Fruit fly (Drosophila melanogaster) whole organism, prepupa: ENCODE measurements around the gene CG4553.

Experiments
- Blimp-1 ChIP-seq: fragments of 200-800 bp; sonication (Bioruptor generic); optimal IDR thresholded peaks from 3 replicates; lab custom pipeline; 2017; ENCODE audit warnings: missing biosample characterization, missing genetic modification characterization, mild to moderate bottlenecking, moderate library complexity, missing genetic modification reagents
- CG10631 ChIP-seq: fragments of 200-800 bp; sonication (Bioruptor generic); optimal IDR thresholded peaks from 2 replicates; lab custom pipeline; 2016; ENCODE audit warnings: missing biosample characterization, missing genetic modification characterization
- CG11294 ChIP-seq: fragments of 200-800 bp; sonication (Bioruptor generic); IDR thresholded peaks from 2 replicates; pipeline ENCODE4 v1.3.6; 2022; ENCODE audit warnings: missing biosample characterization, missing genetic modification characterization
- CG11762 ChIP-seq: fragments of 200-800 bp; sonication (Bioruptor generic); optimal IDR thresholded peaks from 3 replicates; lab custom pipeline; 2016; ENCODE audit warnings: missing biosample characterization, missing genetic modification characterization; ENCODE audit not compliant: insufficient read depth
- CG11902 ChIP-seq: fragments of 200-800 bp; sonication (Bioruptor generic); optimal IDR thresholded peaks from 3 replicates; lab custom pipeline; 2016; ENCODE audit warnings: missing biosample characterization, missing genetic modification characterization
- CG15336 ChIP-seq: fragments of 200-800 bp; sonication (Bioruptor generic); IDR thresholded peaks from 2 replicates; pipeline ENCODE4 v1.3.6; 2022; ENCODE audit warnings: missing biosample characterization, missing genetic modification characterization
- CG1621 ChIP-seq: fragments of 200-800 bp; sonication (Bioruptor generic); optimal IDR thresholded peaks from 3 replicates; lab custom pipeline; 2018; ENCODE audit warnings: missing biosample characterization, mild to moderate bottlenecking, missing genetic modification characterization
- CG16779 ChIP-seq: fragments of 200-800 bp; sonication (Bioruptor generic); optimal IDR thresholded peaks from 3 replicates; lab custom pipeline; 2017; ENCODE audit warnings: missing biosample characterization, mild to moderate bottlenecking, missing genetic modification characterization
- CG3032 ChIP-seq: fragments of 200-800 bp; optimal IDR thresholded peaks from 2 replicates; lab custom pipeline; 2019; ENCODE audit warnings: missing biosample characterization, mild to moderate bottlenecking, missing genetic modification characterization, moderate library complexity
- CG3919 ChIP-seq: fragments of 200-800 bp; sonication (Bioruptor generic); optimal IDR thresholded peaks from 3 replicates; lab custom pipeline; 2016; ENCODE audit warnings: missing biosample characterization, missing genetic modification characterization
- CG4318 ChIP-seq: fragments of 200-800 bp; sonication (Bioruptor generic); optimal IDR thresholded peaks from 3 replicates; lab custom pipeline; 2017; ENCODE audit warnings: missing biosample characterization, mild to moderate bottlenecking, missing genetic modification characterization
- CG6163 ChIP-seq: fragments of 200-800 bp; sonication (Bioruptor generic); IDR thresholded peaks from 3 replicates; pipeline ENCODE4 v1.3.6; 2022; ENCODE audit warnings: missing biosample characterization, missing genetic modification characterization
- CG6276 ChIP-seq: fragments of 200-800 bp; sonication (Bioruptor generic); optimal IDR thresholded peaks from 2 replicates; lab custom pipeline; 2017; ENCODE audit warnings: missing biosample characterization, mild to moderate bottlenecking, missing genetic modification characterization
- CG6792 ChIP-seq: fragments of 200-800 bp; sonication (Bioruptor generic); optimal IDR thresholded peaks from 3 replicates; lab custom pipeline; 2016; ENCODE audit warnings: missing biosample characterization, missing genetic modification characterization
- CG6808 ChIP-seq: fragments of 200-800 bp; sonication (Bioruptor generic); optimal IDR thresholded peaks from 3 replicates; lab custom pipeline; 2017; ENCODE audit warnings: missing biosample characterization, missing genetic modification characterization, mild to moderate bottlenecking, moderate library complexity, missing genetic modification reagents
- CG6854 ChIP-seq: fragments of 200-800 bp; sonication (Bioruptor generic); optimal IDR thresholded peaks from 2 replicates; lab custom pipeline; 2017; ENCODE audit warnings: missing biosample characterization, mild to moderate bottlenecking, missing genetic modification characterization
- CG7368 ChIP-seq: fragments of 200-800 bp; sonication (Bioruptor generic); optimal IDR thresholded peaks from 3 replicates; lab custom pipeline; 2016; ENCODE audit warnings: missing biosample characterization, missing genetic modification characterization
- CG8119 ChIP-seq: fragments of 200-800 bp; sonication (Bioruptor generic); IDR thresholded peaks from 3 replicates; pipeline ENCODE4 v1.3.6; 2022; ENCODE audit warnings: missing biosample characterization, missing genetic modification characterization
- CG8319 ChIP-seq: fragments of 200-800 bp; sonication (Bioruptor generic); optimal IDR thresholded peaks from 3 replicates; lab custom pipeline; 2016; ENCODE audit warnings: missing biosample characterization, missing genetic modification characterization
- CG8632 ChIP-seq: fragments of 200-800 bp; sonication (Bioruptor generic); optimal IDR thresholded peaks from 3 replicates; lab custom pipeline; 2016; ENCODE audit warnings: missing biosample characterization, missing genetic modification characterization
- CG9139 ChIP-seq: fragments of 200-800 bp; sonication (Bioruptor generic); optimal IDR thresholded peaks from 3 replicates; lab custom pipeline; 2017; ENCODE audit warnings: missing biosample characterization, mild to moderate bottlenecking, missing genetic modification characterization
- Eip75B ChIP-seq: fragments of 200-800 bp; sonication (Bioruptor generic); optimal IDR thresholded peaks from 3 replicates; lab custom pipeline; 2016; ENCODE audit warnings: missing biosample characterization, missing genetic modification characterization
- Eip78C ChIP-seq: fragments of 200-800 bp; sonication (Bioruptor generic); peaks from one replicate; lab custom pipeline; 2016; ENCODE audit warnings: missing biosample characterization, missing genetic modification characterization
- Eip93F ChIP-seq: fragments of 200-800 bp; sonication (Bioruptor generic); optimal IDR thresholded peaks from 2 replicates; lab custom pipeline; 2016; ENCODE audit warnings: missing biosample characterization, mild to moderate bottlenecking, missing genetic modification characterization
- Ets96B ChIP-seq: fragments of 200-800 bp; optimal IDR thresholded peaks from 2 replicates; lab custom pipeline; 2019; ENCODE audit warnings: missing biosample characterization, mild to moderate bottlenecking, missing genetic modification characterization, moderate library complexity
- Hr38 ChIP-seq: sonication (Bioruptor generic); optimal IDR thresholded peaks from 2 replicates; lab custom pipeline; 2016; ENCODE audit warnings: missing biosample characterization, missing genetic modification characterization
- Hr4 ChIP-seq: fragments of 200-800 bp; sonication (Bioruptor generic); optimal IDR thresholded peaks from 3 replicates; lab custom pipeline; 2016; ENCODE audit warnings: missing biosample characterization, missing genetic modification characterization
- OdsH ChIP-seq: fragments of 200-800 bp; sonication (Bioruptor generic); optimal IDR thresholded peaks from 3 replicates; lab custom pipeline; 2016; ENCODE audit warnings: missing biosample characterization, missing genetic modification characterization
- Smox ChIP-seq: fragments of 200-800 bp; sonication (Bioruptor generic); optimal IDR thresholded peaks from 3 replicates; lab custom pipeline; 2016; ENCODE audit warnings: missing biosample characterization, missing genetic modification characterization
- achi ChIP-seq: fragments of 200-800 bp; sonication (Bioruptor generic); optimal IDR thresholded peaks from 3 replicates; lab custom pipeline; 2016; ENCODE audit warnings: missing biosample characterization, missing genetic modification characterization
- acj6 ChIP-seq: fragments of 200-800 bp; sonication (Bioruptor generic); optimal IDR thresholded peaks from 3 replicates; lab custom pipeline; 2016; ENCODE audit warnings: missing biosample characterization, missing genetic modification characterization
- cyc ChIP-seq: fragments of 200-800 bp; sonication (Bioruptor generic); optimal IDR thresholded peaks from 3 replicates; lab custom pipeline; 2016; ENCODE audit warnings: missing biosample characterization, missing genetic modification characterization
- dac ChIP-seq: fragments of 200-800 bp; sonication (Bioruptor generic); optimal IDR thresholded peaks from 2 replicates; lab custom pipeline; 2017; ENCODE audit warnings: missing biosample characterization, mild to moderate bottlenecking, missing genetic modification characterization
- dsx ChIP-seq: fragments of 200-800 bp; optimal IDR thresholded peaks from 3 replicates; lab custom pipeline; 2019; ENCODE audit warnings: missing biosample characterization, mild to moderate bottlenecking, missing genetic modification characterization, moderate library complexity; ENCODE audit not compliant: poor library complexity, severe bottlenecking
- fd59A ChIP-seq: fragments of 200-800 bp; sonication (Bioruptor generic); optimal IDR thresholded peaks from 2 replicates; lab custom pipeline; 2017; ENCODE audit warnings: missing biosample characterization, mild to moderate bottlenecking, missing genetic modification characterization, missing genetic modification reagents
- fd85E ChIP-seq: fragments of 200-800 bp; sonication (Bioruptor generic); optimal IDR thresholded peaks from 3 replicates; lab custom pipeline; 2016; ENCODE audit warnings: missing biosample characterization, missing genetic modification characterization
- fkh ChIP-seq: fragments of 200-800 bp; sonication (Bioruptor generic); optimal IDR thresholded peaks from 3 replicates; lab custom pipeline; 2017; ENCODE audit warnings: missing biosample characterization, mild to moderate bottlenecking, missing genetic modification characterization, moderate library complexity
- net ChIP-seq: fragments of 200-800 bp; sonication (Bioruptor generic); optimal IDR thresholded peaks from 3 replicates; lab custom pipeline; 2016; ENCODE audit warnings: missing biosample characterization, missing genetic modification characterization
- pdm3 ChIP-seq: fragments of 200-800 bp; sonication (Bioruptor generic); optimal IDR thresholded peaks from 3 replicates; lab custom pipeline; 2016; ENCODE audit warnings: missing biosample characterization, missing genetic modification characterization
- salr ChIP-seq, 2 experiments: fragments of 200-800 bp; sonication (Bioruptor generic); optimal IDR thresholded peaks; 3 replicates each; lab custom pipeline; 2016 to 2018; ENCODE audit warnings: missing biosample characterization in 2 of 2, missing genetic modification characterization in 2 of 2, mild to moderate bottlenecking in 1 of 2
- spab ChIP-seq: fragments of 200-800 bp; sonication (Bioruptor generic); optimal IDR thresholded peaks from 2 replicates; lab custom pipeline; 2017; ENCODE audit warnings: missing biosample characterization, mild to moderate bottlenecking, missing genetic modification characterization, missing genetic modification reagents
- ss ChIP-seq, 2 experiments: fragments of 200-800 bp; sonication (Bioruptor generic); optimal IDR thresholded peaks; 2 replicates in 1 of 2; 3 replicates in 1 of 2; lab custom pipeline; 2017 to 2018; ENCODE audit warnings: mild to moderate bottlenecking in 2 of 2, missing biosample characterization in 2 of 2, missing genetic modification characterization in 2 of 2, moderate library complexity in 1 of 2
- svp ChIP-seq: fragments of 200-800 bp; sonication (Bioruptor generic); peaks from one replicate; lab custom pipeline; 2016; ENCODE audit warnings: missing biosample characterization, missing genetic modification characterization
- topi ChIP-seq: fragments of 200-800 bp; sonication (Bioruptor generic); optimal IDR thresholded peaks from 3 replicates; lab custom pipeline; 2016; ENCODE audit warnings: missing biosample characterization, missing genetic modification characterization
- vri ChIP-seq: fragments of 200-800 bp; sonication (Bioruptor generic); optimal IDR thresholded peaks from 3 replicates; lab custom pipeline; 2016; ENCODE audit warnings: missing biosample characterization, mild to moderate bottlenecking, missing genetic modification characterization

Gene CG4553

DNA sequence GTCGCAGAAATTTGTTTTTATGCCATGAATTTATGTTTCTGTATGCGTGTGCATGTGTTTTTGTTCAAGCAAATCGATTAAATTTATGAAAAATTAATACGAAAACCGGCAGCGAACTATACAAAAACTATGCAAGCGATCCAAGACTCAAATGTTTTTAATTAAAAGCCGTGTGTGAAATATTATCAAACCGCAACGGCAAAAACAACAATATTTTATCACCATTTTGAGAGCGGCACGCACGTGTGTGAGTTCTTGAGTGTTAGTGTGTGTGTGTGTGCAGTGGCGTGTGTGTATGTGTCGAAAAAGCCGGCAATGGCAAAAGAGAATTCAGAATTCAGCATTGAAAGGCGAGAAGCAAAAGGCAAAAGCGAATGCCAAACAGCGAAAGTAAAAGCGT lies 41.9 kb upstream of the CG4553 start:
- TF ChIP-seq CG11762 (GFP tag; lab: Kevin White, UChicago) (no peak), Blimp-1 (GFP tag; lab: Kevin White, UChicago) (peak; percentile 75)

DNA sequence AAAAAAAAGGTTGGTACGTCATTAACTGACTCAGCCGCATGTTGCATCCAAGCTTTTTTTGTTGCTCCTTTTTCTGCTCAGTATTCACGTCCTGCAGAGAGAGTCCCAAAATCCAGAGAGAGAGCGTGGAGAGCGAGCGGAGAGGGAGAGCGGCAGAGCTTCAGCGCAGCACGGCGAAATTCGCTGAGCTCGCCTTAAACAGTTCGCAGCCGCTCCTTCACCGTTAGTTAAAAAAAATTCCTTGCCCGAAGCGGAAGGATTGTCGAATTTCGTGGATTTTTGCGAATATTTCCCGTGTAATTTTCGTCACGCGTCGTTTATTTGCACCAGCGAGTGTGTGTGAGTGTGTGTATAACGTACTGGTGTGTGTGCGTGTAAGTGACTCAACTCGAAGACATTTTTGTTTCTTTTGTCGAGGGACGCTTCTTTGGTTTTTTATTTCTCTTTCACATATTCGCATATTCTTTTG lies 41.4 kb upstream of the CG4553 start:
- TF ChIP-seq CG3919 = no peak
- TF ChIP-seq topi = peak; percentile 21
- no peak for TF ChIP-seq Hr38 (GFP tag; lab: Kevin White, UChicago)
- TF ChIP-seq Ets96B (tag; lab: Kevin White, UChicago) = peak; percentile 14
- TF ChIP-seq CG6276 (GFP tag; lab: Kevin White, UChicago) = peak; percentile 8
- TF ChIP-seq CG16779 (tag; lab: Kevin White, UChicago) = peak; percentile 39
- TF ChIP-seq Eip93F (GFP tag; lab: Kevin White, UChicago) = no peak
- TF ChIP-seq CG6792 = no peak
- TF ChIP-seq Hr4 (GFP tag; lab: Kevin White, UChicago) = no peak
- TF ChIP-seq CG4318 (GFP tag; lab: Kevin White, UChicago) = no peak
- TF ChIP-seq dac (GFP tag; lab: Kevin White, UChicago) = no peak
- no peak for TF ChIP-seq CG8632 (GFP tag; lab: Kevin White, UChicago)
- TF ChIP-seq cyc = no peak
- TF ChIP-seq CG7368 (GFP tag; lab: Kevin White, UChicago) = peak; percentile 11
- peak; percentile 64 for TF ChIP-seq CG9139
- peak; percentile 23 for TF ChIP-seq vri (GFP tag; lab: Kevin White, UChicago)
- TF ChIP-seq Smox (GFP tag; lab: Kevin White, UChicago) = no peak
- no peak for TF ChIP-seq Eip75B
- peak; percentile 14 for TF ChIP-seq CG1621
- TF ChIP-seq OdsH = no peak
- TF ChIP-seq net = peak; percentile 21
- no peak for TF ChIP-seq fd59A
- TF ChIP-seq Eip78C (GFP tag; lab: Kevin White, UChicago) = peak; percentile 73
- TF ChIP-seq CG8119 = peak; percentile 54; the same call in 2 of the 3 replicates
- no peak for TF ChIP-seq CG8319 (GFP tag; lab: Kevin White, UChicago)
- TF ChIP-seq CG6854 (GFP tag; lab: Kevin White, UChicago) = peak; percentile 65
- no peak for TF ChIP-seq fkh (GFP tag; lab: Kevin White, UChicago)
- TF ChIP-seq salr (GFP tag; optimal IDR thresholded peaks at IDR 0.05; lab: Kevin White, UChicago) = no peak
- no peak for TF ChIP-seq acj6
- TF ChIP-seq dsx (GFP tag; lab: Kevin White, UChicago) = peak; percentile 28
- TF ChIP-seq fd85E (GFP tag; lab: Kevin White, UChicago) = no peak
- peak; percentile 3 for TF ChIP-seq pdm3 (GFP tag; lab: Kevin White, UChicago)
- no peak for TF ChIP-seq CG11294 (GFP tag; lab: Robert Waterston, UW)
- TF ChIP-seq CG15336 (GFP tag; lab: Robert Waterston, UW) = peak; percentile 45; the same call in 1 of the 2 replicates
- TF ChIP-seq ss (GFP tag; optimal IDR thresholded peaks at IDR 0.05; lab: Kevin White, UChicago) = peak; percentile 51 to 54
- TF ChIP-seq CG10631 = no peak
- no peak for TF ChIP-seq CG11902 (GFP tag; lab: Kevin White, UChicago)
- TF ChIP-seq CG6163 = peak; percentile 65; the same call in 2 of the 3 replicates
- peak; percentile 37 for TF ChIP-seq spab (GFP tag; lab: Kevin White, UChicago)
- no peak for TF ChIP-seq achi
- no peak for TF ChIP-seq svp
- no peak for TF ChIP-seq CG3032
- peak; percentile 57 for TF ChIP-seq CG6808
